Worm (Caenorhabditis elegans) whole organism, L1 larva: Measurements from ENCODE around the gene cest-2.1.
A peak's percentile ranks its signal among the peaks of the same experiment; 100 is the strongest.

Experiments used
- C04F5.9 ChIP-seq: sonication (generic microtip); optimal IDR thresholded peaks from 2 replicates; lab custom pipeline; 2016; ENCODE audit warnings: missing genetic modification characterization, missing compliant biosample characterization
- C16A3.4 ChIP-seq: fragments of 150-350 bp; optimal IDR thresholded peaks from 2 replicates; lab custom pipeline; 2014; ENCODE audit warnings: missing biosample characterization, missing genetic modification characterization
- C34B4.2 ChIP-seq: sonication (generic microtip); optimal IDR thresholded peaks from 2 replicates; lab custom pipeline; 2017; ENCODE audit warnings: mild to moderate bottlenecking, missing genetic modification characterization, missing compliant biosample characterization
- alr-1 ChIP-seq: fragments of 200-800 bp; sonication (Bioruptor generic); optimal IDR thresholded peaks from 2 replicates; lab custom pipeline; 2018; ENCODE audit warnings: borderline replicate concordance, mild to moderate bottlenecking, missing genetic modification characterization, missing compliant biosample characterization
- aly-2 ChIP-seq: fragments of 150-350 bp; optimal IDR thresholded peaks from 2 replicates; lab custom pipeline; 2014; ENCODE audit warnings: missing biosample characterization, missing genetic modification characterization
- ama-1 ChIP-seq: fragments of 150-350 bp; optimal IDR thresholded peaks from 2 replicates; lab custom pipeline; 2014
- blmp-1 ChIP-seq: fragments of 150-350 bp; optimal IDR thresholded peaks from 2 replicates; lab custom pipeline; 2014; ENCODE audit warnings: missing biosample characterization, missing genetic modification characterization
- ceh-8 ChIP-seq: fragments of 200-800 bp; sonication (Bioruptor generic); optimal IDR thresholded peaks from 2 replicates; lab custom pipeline; 2018; ENCODE audit warnings: mild to moderate bottlenecking, missing genetic modification characterization, moderate library complexity, missing compliant biosample characterization
- ceh-82 ChIP-seq, 3 experiments: fragments of 150-350 bp in 1 of 3; sonication (generic microtip) in 2 of 3; optimal IDR thresholded peaks; 2 replicates each; lab custom pipeline; 2014 to 2017; ENCODE audit warnings: missing biosample characterization in 3 of 3, missing genetic modification characterization in 3 of 3
- ceh-90 ChIP-seq: sonication (generic microtip); optimal IDR thresholded peaks from 2 replicates; lab custom pipeline; 2016; ENCODE audit warnings: missing genetic modification characterization, missing compliant biosample characterization
- ces-1 ChIP-seq: fragments of 150-350 bp; optimal IDR thresholded peaks from 2 replicates; lab custom pipeline; 2014; ENCODE audit warnings: missing biosample characterization, missing genetic modification reagents, missing genetic modification characterization
- dpl-1 ChIP-seq, 3 experiments: fragments of 150-350 bp in 2 of 3; sonication (generic microtip) in 1 of 3; optimal IDR thresholded peaks; 2 replicates each; lab custom pipeline; 2014 to 2017; ENCODE audit warnings: missing biosample characterization in 3 of 3, missing genetic modification characterization in 3 of 3, missing genetic modification reagents in 3 of 3
- efl-3 ChIP-seq: fragments of 200-800 bp; sonication (Bioruptor generic); optimal IDR thresholded peaks from 2 replicates; lab custom pipeline; 2018; ENCODE audit warnings: mild to moderate bottlenecking, missing genetic modification characterization, missing compliant biosample characterization
- egl-13 ChIP-seq: sonication (generic microtip); optimal IDR thresholded peaks from 2 replicates; lab custom pipeline; 2016; ENCODE audit warnings: missing genotype, missing genetic modification reagents, missing genetic modification characterization, missing compliant biosample characterization
- egl-27 ChIP-seq, 2 experiments: fragments of 150-350 bp in 1 of 2; sonication (generic microtip); optimal IDR thresholded peaks; 3 replicates each; lab custom pipeline; 2017 to 2018; ENCODE audit warnings: missing biosample characterization in 2 of 2, missing genetic modification characterization in 2 of 2, missing genetic modification reagents in 2 of 2
- elt-2 ChIP-seq: sonication (generic microtip); optimal IDR thresholded peaks from 2 replicates; lab custom pipeline; 2016; ENCODE audit warnings: missing genetic modification characterization, mild to moderate bottlenecking, inconsistent platforms, missing compliant biosample characterization, missing genetic modification reagents
- elt-3 ChIP-seq, 6 experiments: fragments of 150-350 bp in 1 of 6; sonication (generic microtip); optimal IDR thresholded peaks; 2 replicates each; lab custom pipeline; 2017 to 2018; ENCODE audit warnings: missing biosample characterization in 6 of 6, missing genetic modification characterization in 6 of 6, inconsistent platforms in 1 of 6
- fkh-4 ChIP-seq: sonication (generic microtip); optimal IDR thresholded peaks from 2 replicates; lab custom pipeline; 2016; ENCODE audit warnings: missing compliant biosample characterization, missing genetic modification characterization, borderline replicate concordance
- hlh-4 ChIP-seq: sonication (generic microtip); optimal IDR thresholded peaks from 2 replicates; lab custom pipeline; 2016; ENCODE audit warnings: mild to moderate bottlenecking, missing genetic modification characterization, missing compliant biosample characterization
- lin-13 ChIP-seq: fragments of 150-350 bp; optimal IDR thresholded peaks from 2 replicates; lab custom pipeline; 2014; ENCODE audit warnings: missing biosample characterization, missing genetic modification reagents, missing genetic modification characterization
- lin-15B ChIP-seq: fragments of 150-350 bp; sonication (generic microtip); optimal IDR thresholded peaks from 3 replicates; lab custom pipeline; 2014; ENCODE audit warnings: missing biosample characterization, missing genetic modification characterization
- lin-39 ChIP-seq: fragments of 150-350 bp; optimal IDR thresholded peaks from 2 replicates; lab custom pipeline; 2014; ENCODE audit warnings: missing biosample characterization, missing genetic modification reagents, missing genetic modification characterization
- lir-3 ChIP-seq: sonication (generic microtip); optimal IDR thresholded peaks from 2 replicates; lab custom pipeline; 2016; ENCODE audit warnings: mild to moderate bottlenecking, missing genetic modification characterization, moderate library complexity, missing compliant biosample characterization; ENCODE audit not compliant: poor library complexity
- mdl-1 ChIP-seq, 2 experiments: fragments of 150-350 bp; optimal IDR thresholded peaks; 2 replicates each; lab custom pipeline; 2014 to 2017; ENCODE audit warnings: missing biosample characterization in 2 of 2, missing genetic modification characterization in 2 of 2, inconsistent platforms in 1 of 2
- nhr-11 ChIP-seq: fragments of 150-350 bp; optimal IDR thresholded peaks from 2 replicates; lab custom pipeline; 2014; ENCODE audit warnings: missing biosample characterization, missing genetic modification characterization
- nhr-12 ChIP-seq: sonication (generic microtip); optimal IDR thresholded peaks from 2 replicates; lab custom pipeline; 2017; ENCODE audit warnings: missing biosample characterization, missing genetic modification characterization
- nhr-47 ChIP-seq: sonication (generic microtip); optimal IDR thresholded peaks from 2 replicates; lab custom pipeline; 2016; ENCODE audit warnings: mild to moderate bottlenecking, missing genetic modification characterization, moderate library complexity, missing compliant biosample characterization
- nhr-77 ChIP-seq: fragments of 150-350 bp; optimal IDR thresholded peaks from 2 replicates; lab custom pipeline; 2014; ENCODE audit warnings: missing biosample characterization, missing genetic modification characterization
- nhr-90 ChIP-seq: sonication (generic microtip); optimal IDR thresholded peaks from 2 replicates; lab custom pipeline; 2016; ENCODE audit warnings: mild to moderate bottlenecking, missing genetic modification characterization, missing compliant biosample characterization; ENCODE audit not compliant: poor library complexity
- pax-3 ChIP-seq: fragments of 200-800 bp; sonication (Bioruptor generic); optimal IDR thresholded peaks from 2 replicates; lab custom pipeline; 2018; ENCODE audit warnings: mild to moderate bottlenecking, missing genetic modification characterization, moderate library complexity, missing compliant biosample characterization
- snu-23 ChIP-seq: sonication (generic microtip); optimal IDR thresholded peaks from 2 replicates; lab custom pipeline; 2016; ENCODE audit warnings: missing genetic modification characterization, missing compliant biosample characterization
- sox-4 ChIP-seq: sonication (generic microtip); optimal IDR thresholded peaks from 2 replicates; lab custom pipeline; 2016; ENCODE audit warnings: missing genetic modification characterization, missing compliant biosample characterization
- swsn-7 ChIP-seq: sonication (generic microtip); optimal IDR thresholded peaks from 2 replicates; lab custom pipeline; 2016; ENCODE audit warnings: missing genetic modification characterization, missing compliant biosample characterization
- tbx-2 ChIP-seq: sonication (generic microtip); optimal IDR thresholded peaks from 2 replicates; lab custom pipeline; 2016; ENCODE audit warnings: missing genetic modification characterization, missing compliant biosample characterization
- tlp-1 ChIP-seq: fragments of 150-350 bp; optimal IDR thresholded peaks from 2 replicates; lab custom pipeline; 2014; ENCODE audit warnings: missing biosample characterization, missing genetic modification characterization
- unc-30 ChIP-seq: sonication (generic microtip); optimal IDR thresholded peaks from 2 replicates; lab custom pipeline; 2017; ENCODE audit warnings: missing biosample characterization, missing genetic modification characterization
- unc-86 ChIP-seq: sonication (generic microtip); optimal IDR thresholded peaks from 2 replicates; lab custom pipeline; 2016; ENCODE audit warnings: missing genetic modification characterization, missing compliant biosample characterization
- unc-98 ChIP-seq: fragments of 200-800 bp; sonication (Bioruptor generic); IDR thresholded peaks from 2 replicates; pipeline ENCODE4 v1.3.6; 2022; ENCODE audit warnings: missing genetic modification characterization, missing compliant biosample characterization
- zag-1 ChIP-seq: fragments of 150-350 bp; optimal IDR thresholded peaks from 2 replicates; lab custom pipeline; 2014; ENCODE audit warnings: missing biosample characterization, missing genetic modification characterization
- zip-4 ChIP-seq: fragments of 200-800 bp; sonication (Bioruptor generic); optimal IDR thresholded peaks from 2 replicates; lab custom pipeline; 2018; ENCODE audit warnings: mild to moderate bottlenecking, missing genetic modification characterization, moderate library complexity, missing compliant biosample characterization
- ztf-4 ChIP-seq: fragments of 150-350 bp; optimal IDR thresholded peaks from 2 replicates; lab custom pipeline; 2014; ENCODE audit warnings: missing biosample characterization, missing genetic modification characterization

Gene cest-2.1

ce11 chrV:14176572-14176971 lies 5.3 kb upstream of the cest-2.1 start:
- TF ChIP-seq unc-30 (tag; lab: Kevin White, UChicago), result no peak
- no peak for TF ChIP-seq C16A3.4 (tag; lab: Kevin White, UChicago)
- TF ChIP-seq zip-4 (GFP tag; lab: Kevin White, UChicago), result no peak
- no peak for TF ChIP-seq mdl-1 (tag; optimal IDR thresholded peaks at IDR 0.05; lab: Kevin White, UChicago)
- TF ChIP-seq nhr-47 (tag; lab: Kevin White, UChicago), result no peak
- no peak for TF ChIP-seq unc-98 (GFP tag; lab: Robert Waterston, UW)
- no peak for TF ChIP-seq lir-3
- no peak for TF ChIP-seq ceh-8
- no peak for TF ChIP-seq fkh-4
- no peak for TF ChIP-seq nhr-12
- TF ChIP-seq alr-1 (tag; lab: Kevin White, UChicago), result no peak
- TF ChIP-seq nhr-90 (tag; lab: Kevin White, UChicago), result no peak
- no peak for TF ChIP-seq swsn-7 (tag; lab: Kevin White, UChicago)
- no peak for TF ChIP-seq lin-15B (tag; lab: Kevin White, UChicago)
- TF ChIP-seq snu-23, result no peak

DNA sequence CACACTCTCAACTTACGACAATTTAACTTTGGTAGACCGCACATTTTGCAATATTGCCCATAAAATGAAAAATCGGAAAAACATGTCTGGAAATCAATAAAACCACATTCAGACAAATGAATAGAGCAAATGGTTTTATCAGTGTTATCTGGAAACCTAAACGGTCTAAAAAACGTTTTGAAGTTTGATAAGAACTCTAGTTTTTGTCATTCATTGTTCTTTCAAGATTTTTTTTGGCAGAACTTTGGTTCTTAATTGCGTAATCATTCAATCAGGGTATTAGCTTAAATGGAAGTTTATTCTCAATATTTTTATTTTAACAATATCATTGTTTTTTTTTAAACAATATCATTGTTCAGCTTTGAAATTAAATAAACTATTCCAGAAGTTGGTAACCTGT lies 3.9 kb upstream of the cest-2.1 start, which contains the start of gene cest-2.2:
Gene cest-2.2 (minus strand): TSS at position 140 of the 400 bp plus-strand sequence.
- TF ChIP-seq elt-2 (tag; lab: Kevin White, UChicago) (peak; percentile 21), dpl-1 (GFP tag; optimal IDR thresholded peaks at IDR 0.05; lab: Kevin White, UChicago) (no peak), nhr-77 (tag; lab: Kevin White, UChicago) (no peak), unc-98 (GFP tag; lab: Robert Waterston, UW) (no peak), ama-1 (lab: Kevin White, UChicago) (no peak), ces-1 (no peak)

DNA sequence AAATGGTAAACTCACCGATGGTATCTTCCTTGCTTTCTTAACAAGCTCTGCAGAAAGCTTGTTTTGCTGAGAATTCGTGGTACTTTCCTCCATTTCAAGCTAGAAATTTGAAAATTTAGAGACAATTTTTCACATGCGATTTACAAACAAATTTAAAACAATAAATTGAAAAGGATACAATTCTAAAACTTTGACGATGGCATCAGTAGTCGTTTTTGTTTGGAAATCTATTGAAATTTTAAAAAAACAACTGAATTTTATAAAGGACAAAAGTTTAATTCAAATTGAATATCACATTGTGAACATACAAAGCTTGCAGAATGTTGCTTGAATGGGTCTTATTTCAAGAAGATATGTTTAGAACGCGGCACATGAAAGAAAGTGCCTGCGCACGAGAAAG lies 3.7 kb downstream of the cest-2.1 start, which contains the start of gene ocam-1:
Gene ocam-1 (minus strand): TSS at position 101 of the 400 bp plus-strand sequence.
- no peak for TF ChIP-seq aly-2
- TF ChIP-seq sox-4, result no peak
- no peak for TF ChIP-seq tlp-1
- no peak for TF ChIP-seq blmp-1
- no peak for TF ChIP-seq zag-1 (tag; lab: Kevin White, UChicago)
- no peak for TF ChIP-seq elt-3 (tag; optimal IDR thresholded peaks at IDR 0.05; lab: Kevin White, UChicago)
- no peak for TF ChIP-seq C04F5.9 (tag; lab: Kevin White, UChicago)
- no peak for TF ChIP-seq swsn-7 (tag; lab: Kevin White, UChicago)
- TF ChIP-seq egl-13 (tag; lab: Kevin White, UChicago), result no peak

DNA sequence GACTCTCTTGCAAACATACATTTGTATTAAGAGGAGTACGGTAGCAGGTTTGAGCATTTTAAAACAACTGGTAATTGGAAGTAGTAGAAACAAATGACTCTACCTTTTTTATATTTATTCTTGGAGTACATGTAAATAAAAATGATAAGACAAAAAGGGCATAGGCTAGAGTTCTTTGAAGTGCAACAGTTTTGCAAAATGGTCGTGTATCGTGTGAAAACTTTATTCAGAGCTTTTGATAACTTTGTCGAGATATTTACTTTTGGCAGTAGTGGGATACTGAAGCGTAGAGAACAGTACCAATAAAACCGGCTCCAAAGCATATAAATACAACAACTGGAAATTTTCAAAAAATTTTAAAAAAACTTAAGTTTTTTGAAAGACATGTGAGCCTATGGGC lies 4.7 kb downstream of the cest-2.1 start, which contains the start of gene cest-1.1:
Gene cest-1.1 (minus strand): TSS at position 101 of the 400 bp plus-strand sequence.
- TF ChIP-seq tbx-2 (no peak), ztf-4 (no peak), nhr-47 (tag; lab: Kevin White, UChicago) (no peak), ceh-90 (tag; lab: Kevin White, UChicago) (no peak), hlh-4 (tag; lab: Kevin White, UChicago) (no peak), pax-3 (tag; lab: Kevin White, UChicago) (no peak), efl-3 (GFP tag; lab: Kevin White, UChicago) (no peak), blmp-1 (no peak), mdl-1 (tag; optimal IDR thresholded peaks at IDR 0.05; lab: Kevin White, UChicago) (no peak), lin-39 (tag; lab: Kevin White, UChicago) (no peak), unc-86 (tag; lab: Kevin White, UChicago) (no peak), nhr-11 (tag; lab: Kevin White, UChicago) (no peak), lin-13 (no peak), C34B4.2 (tag; lab: Kevin White, UChicago) (no peak), unc-30 (tag; lab: Kevin White, UChicago) (no peak), ceh-82 (tag; optimal IDR thresholded peaks at IDR 0.05; lab: Kevin White, UChicago) (no peak), C04F5.9 (tag; lab: Kevin White, UChicago) (no peak), alr-1 (tag; lab: Kevin White, UChicago) (no peak), egl-27 (tag; optimal IDR thresholded peaks at IDR 0.05; lab: Kevin White, UChicago) (no peak)
- TF ChIP-seq, all 84 proteins: peak for 0
